Fruit fly (Drosophila melanogaster) S2 (cell line): ENCODE results near the gene CG15365.
A peak's percentile ranks its signal among the peaks of the same experiment; 100 is the strongest.

Experiments used
- CG8478 ChIP-seq: fragments of >200 bp; optimal IDR thresholded peaks from 2 replicates; lab custom pipeline; 2018
- CTCF ChIP-seq, 2 experiments: fragments of >200 bp; optimal IDR thresholded peaks; 2 replicates each; lab custom pipeline; 2018

CG15365 gene

dm6 chrX:9067754-9068477 lies at the start of gene CG15365:
Gene CG15365, minus strand, starts transcription at chrX:9067983.
- TF ChIP-seq CG8478 (lab: Kevin White, UChicago) (no peak), CTCF (optimal IDR thresholded peaks at IDR 0.05; lab: Kevin White, UChicago) (no peak)

- TF ChIP-seq CTCF (optimal IDR thresholded peaks at IDR 0.05; lab: Kevin White, UChicago) (no peak), CG8478 (lab: Kevin White, UChicago) (no peak)
These were observed 42.5 kb upstream of the CG15365 start for dm6 chrX:9110155-9110909.

dm6 chrX:9109072-9109844 lies 41.5 kb upstream of the CG15365 start:
- no peak for TF ChIP-seq CTCF (optimal IDR thresholded peaks at IDR 0.05; lab: Kevin White, UChicago)
- TF ChIP-seq CG8478 (lab: Kevin White, UChicago) = no peak

dm6 chrX:9108387-9108786 lies 40.6 kb upstream of the CG15365 start, which contains the start of gene AP-1gamma:
Gene AP-1gamma, plus strand, starts transcription at chrX:9108691.
- no peak for TF ChIP-seq CTCF (optimal IDR thresholded peaks at IDR 0.05; lab: Kevin White, UChicago)
- no peak for TF ChIP-seq CG8478 (lab: Kevin White, UChicago)

dm6 chrX:9106775-9107283 lies 39.0 kb upstream of the CG15365 start, which contains the start of gene Arfrp1:
Gene Arfrp1, plus strand, starts transcription at chrX:9107069.
- no peak for TF ChIP-seq CTCF (optimal IDR thresholded peaks at IDR 0.05; lab: Kevin White, UChicago)
- no peak for TF ChIP-seq CG8478 (lab: Kevin White, UChicago)

- TF ChIP-seq CTCF (optimal IDR thresholded peaks at IDR 0.05; lab: Kevin White, UChicago) (no peak), CG8478 (lab: Kevin White, UChicago) (no peak)
These were observed 38.5 kb upstream of the CG15365 start, which contains the start of gene Bx42 for dm6 chrX:9106212-9106774. Gene Bx42, minus strand, starts transcription at chrX:9106604.

- TF ChIP-seq CTCF (optimal IDR thresholded peaks at IDR 0.05; lab: Kevin White, UChicago) = no peak
- no peak for TF ChIP-seq CG8478 (lab: Kevin White, UChicago)
These were observed 35.8 kb upstream of the CG15365 start, which contains the start of gene CG7766 for dm6 chrX:9103308-9104185. Gene CG7766, minus strand, starts transcription at chrX:9103739.

- no peak for TF ChIP-seq CTCF (optimal IDR thresholded peaks at IDR 0.05; lab: Kevin White, UChicago)
- TF ChIP-seq CG8478 (lab: Kevin White, UChicago) = no peak
These were observed 34.3 kb upstream of the CG15365 start for dm6 chrX:9102125-9102524.

dm6 chrX:9093912-9094311 lies 26.1 kb upstream of the CG15365 start:
- TF ChIP-seq CTCF (optimal IDR thresholded peaks at IDR 0.05; lab: Kevin White, UChicago) (no peak), CG8478 (lab: Kevin White, UChicago) (no peak)

dm6 chrX:9093062-9093461 lies 25.3 kb upstream of the CG15365 start:
- TF ChIP-seq CTCF (optimal IDR thresholded peaks at IDR 0.05; lab: Kevin White, UChicago) = no peak
- no peak for TF ChIP-seq CG8478 (lab: Kevin White, UChicago)

dm6 chrX:9090057-9090358 lies 22.2 kb upstream of the CG15365 start:
- TF ChIP-seq CG8478 (lab: Kevin White, UChicago) (no peak), CTCF (optimal IDR thresholded peaks at IDR 0.05; lab: Kevin White, UChicago) (no peak)

dm6 chrX:9089254-9090056 lies 21.7 kb upstream of the CG15365 start, which contains the start of gene CCT2:
Gene CCT2, plus strand, starts transcription at chrX:9089513.
- TF ChIP-seq CTCF (optimal IDR thresholded peaks at IDR 0.05; lab: Kevin White, UChicago) = peak in 1 of 2 experiments; percentile 25
- TF ChIP-seq CG8478 (lab: Kevin White, UChicago) = no peak
